Fruit fly (Drosophila melanogaster): ENCODE measurements around the gene CG14062.

Gene CG14062

DNA sequence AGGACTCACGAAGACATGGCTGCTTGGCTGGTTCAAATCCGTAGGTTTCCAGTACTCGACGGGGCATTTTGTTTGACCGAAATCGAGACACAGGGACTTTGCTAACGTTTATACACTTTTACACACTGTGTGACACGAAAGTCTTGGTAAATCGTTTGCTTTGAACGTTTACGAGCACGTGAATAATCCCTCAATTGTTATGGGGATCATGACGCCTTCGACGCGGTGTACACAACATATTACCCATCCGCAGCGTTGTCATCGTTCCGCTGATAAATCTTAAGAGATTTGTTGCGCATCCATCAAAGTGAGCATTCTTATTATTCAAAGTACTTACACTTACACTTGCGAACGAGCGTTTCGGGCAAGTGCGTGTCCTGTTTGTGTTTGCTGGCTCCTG, 7.7 kb upstream of the CG14062 start, which contains the start of gene CG31050:
Gene CG31050 (minus strand): TSS at position 101 of the 400 bp plus-strand sequence.
- TF ChIP-seq CG7368 (GFP tag; optimal IDR thresholded peaks at IDR 0.05) (no peak), Gug (GFP tag; IDR thresholded peaks at IDR 0.05) (no peak), Sox15 (GFP tag; optimal IDR thresholded peaks at IDR 0.05) (no peak), Met (GFP tag; optimal IDR thresholded peaks at IDR 0.05) (no peak), CG6808 (GFP tag; optimal IDR thresholded peaks at IDR 0.05) (no peak), lz (GFP tag; optimal IDR thresholded peaks at IDR 0.05) (no peak), OdsH (GFP tag; optimal IDR thresholded peaks at IDR 0.05) (no peak), CG6276 (GFP tag; optimal IDR thresholded peaks at IDR 0.05) (no peak), Blimp-1 (GFP tag; optimal IDR thresholded peaks at IDR 0.05) (no peak), svp (GFP tag) (no peak), fkh (GFP tag; optimal IDR thresholded peaks at IDR 0.05) (no peak), CG10631 (GFP tag; optimal IDR thresholded peaks at IDR 0.05) (no peak), CG11294 (GFP tag; IDR thresholded peaks at IDR 0.05) (no peak)

DNA sequence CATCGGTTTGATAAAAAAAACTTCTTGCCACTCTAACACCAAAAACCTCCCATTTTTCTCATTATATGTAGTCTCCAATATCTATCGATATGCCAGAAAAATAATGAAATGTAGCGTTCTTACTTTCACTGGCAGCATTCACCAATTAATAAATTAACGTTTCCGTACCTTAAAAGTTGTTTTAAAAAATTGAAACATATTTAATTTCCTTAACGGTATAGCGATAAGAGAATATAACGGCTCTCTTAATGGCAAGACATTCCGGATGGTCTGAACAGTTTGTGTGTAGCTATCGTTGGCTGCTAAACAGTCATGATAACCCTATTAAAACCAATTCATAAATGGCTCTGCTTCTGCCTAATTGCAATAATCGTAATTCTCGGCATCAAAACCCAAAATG, 6.6 kb downstream of the CG14062 start, which contains the start of gene CG9988:
Gene CG9988 (plus strand): TSS at position 301 of the 400 bp plus-strand sequence.
- TF ChIP-seq CG31627 (GFP tag; optimal IDR thresholded peaks at IDR 0.05) (no peak), Sox14 (GFP tag; optimal IDR thresholded peaks at IDR 0.05) (no peak), lz (GFP tag; optimal IDR thresholded peaks at IDR 0.05) (no peak), Ets21C (GFP tag; optimal IDR thresholded peaks at IDR 0.05) (no peak), fkh (GFP tag; optimal IDR thresholded peaks at IDR 0.05) (no peak), esn (GFP tag; optimal IDR thresholded peaks at IDR 0.05) (no peak)

- TF ChIP-seq Sox15 (GFP tag; optimal IDR thresholded peaks at IDR 0.05) (no peak), CG1621 (tag; optimal IDR thresholded peaks at IDR 0.05) (no peak), CG16779 (tag; optimal IDR thresholded peaks at IDR 0.05) (no peak), eg (GFP tag; IDR thresholded peaks at IDR 0.05) (0 out of 3 replicates have a peak, but pooled peaks have one; percentile 25), CG6808 (GFP tag; optimal IDR thresholded peaks at IDR 0.05) (peak; percentile 10), net (GFP tag; optimal IDR thresholded peaks at IDR 0.05) (no peak), esn (GFP tag; optimal IDR thresholded peaks at IDR 0.05) (peak; percentile 37), achi (GFP tag; optimal IDR thresholded peaks at IDR 0.05) (no peak), Sox14 (GFP tag; optimal IDR thresholded peaks at IDR 0.05) (peak; percentile 29), CG7368 (GFP tag; optimal IDR thresholded peaks at IDR 0.05) (peak; percentile 17), Met (GFP tag; optimal IDR thresholded peaks at IDR 0.05) (peak; percentile 20), CG31627 (GFP tag; optimal IDR thresholded peaks at IDR 0.05) (no peak), Lpt (GFP tag; optimal IDR thresholded peaks at IDR 0.05) (no peak), Eip78C (GFP tag) (peak; percentile 75), Gug (GFP tag; IDR thresholded peaks at IDR 0.05) (no peak), CG6792 (GFP tag; optimal IDR thresholded peaks at IDR 0.05) (no peak), CG3032 (tag; optimal IDR thresholded peaks at IDR 0.05) (no peak), CG8319 (GFP tag; optimal IDR thresholded peaks at IDR 0.05) (no peak), Eip93F (GFP tag; optimal IDR thresholded peaks at IDR 0.05) (no peak), Ets21C (GFP tag; optimal IDR thresholded peaks at IDR 0.05) (no peak), CG4318 (GFP tag; optimal IDR thresholded peaks at IDR 0.05) (no peak), Smox (GFP tag; optimal IDR thresholded peaks at IDR 0.05) (no peak), CG32006 (GFP tag; optimal IDR thresholded peaks at IDR 0.05) (no peak), svp (GFP tag) (peak; percentile 51), CG34406 (GFP tag; optimal IDR thresholded peaks at IDR 0.05) (no peak), topi (GFP tag; optimal IDR thresholded peaks at IDR 0.05) (no peak), CG8632 (GFP tag; optimal IDR thresholded peaks at IDR 0.05) (no peak), dac (GFP tag; optimal IDR thresholded peaks at IDR 0.05) (no peak), fd85E (GFP tag; optimal IDR thresholded peaks at IDR 0.05) (no peak), CG6163 (GFP tag; IDR thresholded peaks at IDR 0.05) (peak; percentile 30; the same call in 1 of the 3 replicates), cyc (GFP tag; optimal IDR thresholded peaks at IDR 0.05) (no peak), CG15336 (GFP tag; IDR thresholded peaks at IDR 0.05) (peak; percentile 30; the same call in 1 of the 2 replicates), pdm3 (GFP tag; optimal IDR thresholded peaks at IDR 0.05) (no peak), CG10631 (GFP tag; optimal IDR thresholded peaks at IDR 0.05) (no peak), Blimp-1 (GFP tag; optimal IDR thresholded peaks at IDR 0.05) (peak; percentile 5), dsx (GFP tag; optimal IDR thresholded peaks at IDR 0.05; ENCODE audit: poor library complexity, severe bottlenecking) (no peak), vri (GFP tag; optimal IDR thresholded peaks at IDR 0.05) (no peak), Hr39 (GFP tag; optimal IDR thresholded peaks at IDR 0.05) (no peak), CG8119 (GFP tag; IDR thresholded peaks at IDR 0.05) (no peak)
Measured at dm6 chr3R:28634981-28635930, 7.4 kb downstream of the CG14062 start, which contains the start of gene CG10011. Gene CG10011, minus strand, starts transcription at chr3R:28635099.

Measured in whole organism, prepupa.